Worm (Caenorhabditis elegans): ENCODE results near the gene F07C6.6.
A peak's percentile ranks its signal among the peaks of the same experiment; 100 is the strongest.

F07C6.6 gene

DNA sequence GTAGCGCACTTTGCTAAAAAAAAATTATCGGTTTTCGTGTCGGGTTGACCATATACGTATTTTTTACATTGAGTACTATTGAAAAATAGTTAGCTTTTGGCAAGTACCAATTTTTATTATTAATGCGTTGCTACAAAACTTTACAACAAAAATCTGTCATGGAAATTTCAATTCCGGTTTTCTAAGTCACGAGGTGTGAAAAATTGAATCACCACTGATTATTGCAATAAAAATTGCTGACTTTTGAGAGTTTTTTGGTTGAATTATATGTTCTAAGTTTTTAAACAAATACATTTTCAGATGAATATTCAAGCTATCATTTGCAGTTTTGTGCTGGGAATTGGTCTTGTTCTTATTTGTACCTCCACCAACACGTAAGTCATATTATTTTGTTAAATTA lies 1.7 kb upstream of the F07C6.6 start, which contains the start of gene F07C6.2 (continued):
- no peak for TF ChIP-seq egl-18 (GFP tag; IDR thresholded peaks at IDR 0.05)

DNA sequence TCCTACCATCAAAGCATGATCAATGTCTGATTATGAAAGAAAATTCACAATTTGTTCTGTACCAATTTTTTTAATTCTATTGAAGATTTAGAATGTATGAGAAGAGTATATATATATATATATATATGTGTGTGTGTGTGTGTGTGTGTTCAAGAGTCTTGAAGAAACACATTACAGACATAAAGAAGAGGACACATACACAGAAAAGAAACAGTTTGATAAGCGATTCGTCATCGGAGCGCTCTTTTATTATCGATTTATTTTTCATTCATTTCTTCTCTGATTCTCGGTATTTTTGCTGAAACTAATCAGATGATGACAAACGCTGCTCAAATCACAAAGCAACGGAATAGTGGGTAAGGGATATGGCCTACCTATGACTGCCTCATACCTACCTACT lies 1.0 kb downstream of the F07C6.6 start, which contains the start of gene pin-2:
Gene pin-2 (plus strand): TSS at position 227 of the 400 bp plus-strand sequence.
- TF ChIP-seq ztf-25 (GFP tag; IDR thresholded peaks at IDR 0.05) (no peak), rec-8 (tag; optimal IDR thresholded peaks at IDR 0.05) (no peak), C06A6.2 (GFP tag; conservative IDR thresholded peaks at IDR 0.05) (no peak), madf-8 (GFP tag; conservative IDR thresholded peaks at IDR 0.05) (no peak), ztf-3 (GFP tag; optimal IDR thresholded peaks at IDR 0.05) (no peak), nhr-80 (tag; optimal IDR thresholded peaks at IDR 0.05) (peak; percentile 25)

DNA sequence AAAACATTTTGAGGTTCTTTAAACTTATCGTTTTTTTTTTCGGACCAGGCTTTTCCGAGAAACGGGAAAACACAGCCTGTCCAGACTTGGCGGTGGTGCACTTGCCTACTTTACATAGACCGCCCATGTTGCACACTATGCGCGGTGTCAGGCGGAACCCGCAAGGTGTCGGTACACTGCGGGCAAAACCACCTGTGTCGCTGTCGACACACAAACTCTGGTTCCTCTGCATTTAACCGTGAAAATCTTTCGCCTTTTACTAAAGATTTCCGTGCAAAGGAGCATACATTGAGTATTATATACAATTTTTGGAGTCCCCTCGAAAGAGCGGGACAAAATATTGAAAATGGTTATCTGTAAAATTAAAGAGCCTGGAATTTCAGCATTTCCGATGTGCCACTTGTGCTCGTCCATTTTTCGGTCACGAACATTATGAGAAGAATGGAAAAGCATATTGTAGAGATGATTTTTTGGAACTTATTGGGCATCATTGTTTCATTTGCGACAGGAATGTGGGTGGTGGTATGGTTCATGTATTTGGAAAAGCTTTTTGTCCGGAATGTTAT lies 2.9 kb downstream of the F07C6.6 start:
- no peak for TF ChIP-seq unc-62 (GFP tag; optimal IDR thresholded peaks at IDR 0.05)
- TF ChIP-seq pbrm-1 (GFP tag; IDR thresholded peaks at IDR 0.05) = peak; percentile 89
- peak; percentile 90 for TF ChIP-seq D2030.7 (GFP tag; IDR thresholded peaks at IDR 0.05)
- peak; percentile 74 for TF ChIP-seq snpc-4 (GFP tag; optimal IDR thresholded peaks at IDR 0.05)
- TF ChIP-seq snpc-4 (tag; optimal IDR thresholded peaks at IDR 0.05) = peak; percentile 82 to 97 (median 94)
- TF ChIP-seq tbp1 (GFP tag; optimal IDR thresholded peaks at IDR 0.05) = peak; percentile 64
- no peak for TF ChIP-seq dpff-1 (tag; optimal IDR thresholded peaks at IDR 0.05)
- TF ChIP-seq nfyb-1 (GFP tag; IDR thresholded peaks at IDR 0.05) = peak; percentile 70
- TF ChIP-seq aptf-3 (GFP tag; IDR thresholded peaks at IDR 0.05) = no peak
- peak; percentile 24 for TF ChIP-seq xnd-1 (tag; optimal IDR thresholded peaks at IDR 0.05)
- peak; percentile 78 for TF ChIP-seq madf-6 (GFP tag; IDR thresholded peaks at IDR 0.05)
- TF ChIP-seq B0336.3 (GFP tag; IDR thresholded peaks at IDR 0.05) = 0 out of 2 replicates have a peak, but pooled peaks have one; percentile 33
- TF ChIP-seq snpc-3.4 (tag; optimal IDR thresholded peaks at IDR 0.05) = peak; percentile 12
- TF ChIP-seq attf-3 (GFP tag; conservative IDR thresholded peaks at IDR 0.05) = no peak
- TF ChIP-seq F33H1.4 (GFP tag; IDR thresholded peaks at IDR 0.05) = peak; percentile 54
- TF ChIP-seq him-1 (tag; optimal IDR thresholded peaks at IDR 0.05) = peak; percentile 60
- peak; percentile 48 for TF ChIP-seq rcor-1 (GFP tag; IDR thresholded peaks at IDR 0.05)
- 0 out of 2 replicates have a peak, but pooled peaks have one; percentile 46 for TF ChIP-seq Y56A3A.18 (GFP tag; IDR thresholded peaks at IDR 0.05)
- TF ChIP-seq repo-1 (tag; optimal IDR thresholded peaks at IDR 0.05) = peak; percentile 2
- no peak for TF ChIP-seq unc-130 (GFP tag; optimal IDR thresholded peaks at IDR 0.05)
- TF ChIP-seq ceh-91 (GFP tag; IDR thresholded peaks at IDR 0.05) = 0 out of 2 replicates have a peak, but pooled peaks have one; percentile 17
- no peak for TF ChIP-seq F49E8.2 (tag; optimal IDR thresholded peaks at IDR 0.05; ENCODE audit: insufficient read depth)
- no peak for TF ChIP-seq snpc-1.3 (tag; optimal IDR thresholded peaks at IDR 0.05; ENCODE audit: insufficient read depth)
- 0 out of 2 replicates have a peak, but pooled peaks have one; percentile 72 for TF ChIP-seq dox-1 (GFP tag; IDR thresholded peaks at IDR 0.05)
- no peak for TF ChIP-seq nhr-90 (tag; optimal IDR thresholded peaks at IDR 0.05)
- TF ChIP-seq tlf-1 (GFP tag; optimal IDR thresholded peaks at IDR 0.05) = no peak
- TF ChIP-seq lin-40 (tag; optimal IDR thresholded peaks at IDR 0.05) = no peak
- no peak for TF ChIP-seq F23B12.7 (tag; optimal IDR thresholded peaks at IDR 0.05; ENCODE audit: insufficient read depth)
- TF ChIP-seq snpc-1.1 (tag; optimal IDR thresholded peaks at IDR 0.05; ENCODE audit: insufficient read depth) = peak; percentile 88
- TF ChIP-seq bed-1 (GFP tag; IDR thresholded peaks at IDR 0.05) = no peak
- TF ChIP-seq hsf-1 (GFP tag; IDR thresholded peaks at IDR 0.05) = peak; percentile 39; the same call in 1 of the 2 replicates
- TF ChIP-seq C17E4.6 (GFP tag; IDR thresholded peaks at IDR 0.05) = no peak
- peak; percentile 53 for TF ChIP-seq lsl-1 (GFP tag; optimal IDR thresholded peaks at IDR 0.05)
- TF ChIP-seq hmg-1.2 (GFP tag; IDR thresholded peaks at IDR 0.05) = peak; percentile 94
- peak; percentile 92 for TF ChIP-seq attf-6 (GFP tag; IDR thresholded peaks at IDR 0.05)
- TF ChIP-seq F37B4.10 (GFP tag; IDR thresholded peaks at IDR 0.05) = no peak
